Worm (Caenorhabditis elegans) whole organism, early embryonic: Measurements from ENCODE around the gene B0348.10.

Experiments used
- F13C5.2 ChIP-seq: sonication (generic microtip); optimal IDR thresholded peaks from 2 replicates; lab custom pipeline; 2017; ENCODE audit warnings: mild to moderate bottlenecking, missing genetic modification characterization, inconsistent platforms, missing compliant biosample characterization
- ama-1 ChIP-seq: fragments of 150-350 bp; optimal IDR thresholded peaks from 2 replicates; lab custom pipeline; 2014
- ceh-13 ChIP-seq: fragments of 200-800 bp; sonication (Bioruptor generic); optimal IDR thresholded peaks from 2 replicates; lab custom pipeline; 2018; ENCODE audit warnings: mild to moderate bottlenecking, missing genetic modification characterization, missing compliant biosample characterization
- hmbx-1 ChIP-seq: sonication (generic microtip); optimal IDR thresholded peaks from 2 replicates; lab custom pipeline; 2016; ENCODE audit warnings: mild to moderate bottlenecking, missing genetic modification characterization, missing compliant biosample characterization
- sea-1 ChIP-seq: fragments of 200-800 bp; sonication (Bioruptor generic); conservative IDR thresholded peaks from 2 replicates; pipeline ENCODE4 v1.3.6; 2022; ENCODE audit warnings: missing genetic modification characterization, missing compliant biosample characterization

DNA sequence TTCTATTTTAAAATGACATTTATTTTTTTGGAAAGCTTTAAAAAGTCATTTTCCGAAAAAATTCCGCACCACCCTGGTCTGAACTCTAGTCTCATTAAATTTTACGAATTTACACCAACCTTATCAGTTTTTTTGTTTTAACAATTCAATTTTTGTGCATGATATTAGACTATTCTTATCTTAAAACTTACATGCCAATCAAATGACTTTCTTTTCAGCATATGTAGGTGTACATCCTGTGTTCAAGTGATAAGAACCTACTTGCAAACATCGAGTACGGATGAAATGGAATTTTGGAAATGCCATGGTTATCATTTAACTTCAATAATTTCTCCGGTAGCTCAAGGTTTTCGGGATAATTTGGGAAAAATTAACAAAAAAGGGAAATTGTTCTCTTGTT is 39.3 kb upstream of the B0348.10 start:
- TF ChIP-seq ceh-13 (GFP tag; lab: Kevin White, UChicago) (no peak), ama-1 (no peak), F13C5.2 (tag; lab: Kevin White, UChicago) (no peak), hmbx-1 (tag; lab: Kevin White, UChicago) (no peak), sea-1 (no peak)
